Worm (Caenorhabditis elegans): Measurements from ENCODE around the gene srlf-24.

srlf-24 gene

DNA sequence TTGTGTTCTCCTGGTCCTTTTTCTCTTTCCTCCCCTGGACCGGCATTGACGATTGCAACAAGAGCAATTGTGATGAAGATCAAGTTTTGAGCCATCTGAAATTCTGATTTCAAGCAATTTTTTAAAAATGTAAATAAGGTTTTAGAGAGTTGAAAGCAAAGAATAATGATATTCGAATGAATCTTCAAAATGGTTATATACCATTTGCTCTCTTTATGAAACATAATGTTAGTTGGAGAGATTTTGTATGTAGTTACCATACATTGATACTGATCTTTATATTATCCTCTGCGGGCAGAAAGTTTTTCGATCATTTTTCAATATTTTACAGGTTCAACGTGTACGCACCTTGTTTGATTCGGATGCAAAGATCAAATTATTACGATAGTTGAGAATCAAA lies at the start of gene srlf-24:
TSS of gene srlf-24 (minus strand) at position 101 of the 400 bp plus-strand sequence.
- TF ChIP-seq che-1 (tag; optimal IDR thresholded peaks at IDR 0.05) = no peak
- no peak for TF ChIP-seq ceh-9 (tag; optimal IDR thresholded peaks at IDR 0.05)
- no peak for TF ChIP-seq pqm-1 (tag; optimal IDR thresholded peaks at IDR 0.05)
- no peak for TF ChIP-seq sox-2 (GFP tag; IDR thresholded peaks at IDR 0.05)
- no peak for TF ChIP-seq sox-4 (tag; optimal IDR thresholded peaks at IDR 0.05)
- no peak for TF ChIP-seq C38D4.7 (GFP tag; optimal IDR thresholded peaks at IDR 0.05)
- TF ChIP-seq syd-9 (tag; optimal IDR thresholded peaks at IDR 0.05) = no peak
- TF ChIP-seq F13H6.1 (tag; optimal IDR thresholded peaks at IDR 0.05) = no peak
- TF ChIP-seq gmeb-2 (tag; optimal IDR thresholded peaks at IDR 0.05) = no peak
- no peak for TF ChIP-seq tbx-7 (tag; optimal IDR thresholded peaks at IDR 0.05)
- no peak for TF ChIP-seq ahr-1 (tag; optimal IDR thresholded peaks at IDR 0.05)
- no peak for TF ChIP-seq T23F11.4 (GFP tag; optimal IDR thresholded peaks at IDR 0.05)
- no peak for TF ChIP-seq Y22D7AL.16 (tag; optimal IDR thresholded peaks at IDR 0.05)
- no peak for TF ChIP-seq ceh-34 (tag; optimal IDR thresholded peaks at IDR 0.05)
- no peak for TF ChIP-seq nhr-232 (tag; optimal IDR thresholded peaks at IDR 0.05)
- TF ChIP-seq hlh-15 (tag; optimal IDR thresholded peaks at IDR 0.05) = no peak
- no peak for TF ChIP-seq K02D7.2 (tag; optimal IDR thresholded peaks at IDR 0.05)
- no peak for TF ChIP-seq hlh-8 (tag; optimal IDR thresholded peaks at IDR 0.05)

ce11 chrIV:11154425-11155114 lies 48.9 kb upstream of the srlf-24 start, which contains the start of gene C08F8.3:
C08F8.3 (plus strand) TSS chrIV:11155044.
- TF ChIP-seq nfya-1 (tag; optimal IDR thresholded peaks at IDR 0.05) = peak; percentile 37

ce11 chrIV:11150844-11151243 lies 45.2 kb upstream of the srlf-24 start, which contains the start of gene C08F8.2:
C08F8.2 (plus strand) TSS chrIV:11150997.
- TF ChIP-seq nhr-232 (tag; optimal IDR thresholded peaks at IDR 0.05) (no peak), ama-1 (optimal IDR thresholded peaks at IDR 0.05) (no peak), fax-1 (tag; optimal IDR thresholded peaks at IDR 0.05) (no peak), zip-5 (tag; optimal IDR thresholded peaks at IDR 0.05) (no peak), pag-3 (tag; optimal IDR thresholded peaks at IDR 0.05; ENCODE audit: borderline replicate concordance) (no peak), tbx-2 (tag; optimal IDR thresholded peaks at IDR 0.05) (no peak), fkh-6 (tag; optimal IDR thresholded peaks at IDR 0.05) (no peak), K02D7.2 (tag; optimal IDR thresholded peaks at IDR 0.05) (no peak), eyg-1 (tag; optimal IDR thresholded peaks at IDR 0.05) (no peak), sdc-2 (tag; optimal IDR thresholded peaks at IDR 0.05) (no peak), elt-2 (tag; optimal IDR thresholded peaks at IDR 0.05) (no peak), pha-2 (tag; optimal IDR thresholded peaks at IDR 0.05) (no peak), ceh-22 (tag; optimal IDR thresholded peaks at IDR 0.05) (no peak), che-1 (tag; optimal IDR thresholded peaks at IDR 0.05) (no peak), ceh-30 (tag; optimal IDR thresholded peaks at IDR 0.05) (no peak), unc-3 (GFP tag; conservative IDR thresholded peaks at IDR 0.05) (no peak), unc-3 (tag; optimal IDR thresholded peaks at IDR 0.05) (no peak)

- no peak for TF ChIP-seq ceh-24 (tag; optimal IDR thresholded peaks at IDR 0.05)
- TF ChIP-seq hlh-15 (tag; optimal IDR thresholded peaks at IDR 0.05) = no peak
- no peak for TF ChIP-seq K09A11.1 (tag; optimal IDR thresholded peaks at IDR 0.05; ENCODE audit: insufficient read depth)
- no peak for TF ChIP-seq madf-2 (tag; optimal IDR thresholded peaks at IDR 0.05)
- no peak for TF ChIP-seq ceh-19 (GFP tag; optimal IDR thresholded peaks at IDR 0.05)
- no peak for TF ChIP-seq ttx-3 (tag; optimal IDR thresholded peaks at IDR 0.05)
- no peak for TF ChIP-seq ceh-14 (tag; optimal IDR thresholded peaks at IDR 0.05)
- TF ChIP-seq pax-1 (tag; optimal IDR thresholded peaks at IDR 0.05) = peak; percentile 66
- no peak for TF ChIP-seq hlh-8 (tag; optimal IDR thresholded peaks at IDR 0.05)
- TF ChIP-seq tbx-2 (tag; optimal IDR thresholded peaks at IDR 0.05) = peak; percentile 44
- peak; percentile 50 for TF ChIP-seq ceh-31 (tag; optimal IDR thresholded peaks at IDR 0.05)
- TF ChIP-seq rnt-1 (tag; optimal IDR thresholded peaks at IDR 0.05) = peak; percentile 3
- peak; percentile 14 for TF ChIP-seq ceh-34 (tag; optimal IDR thresholded peaks at IDR 0.05)
- TF ChIP-seq fax-1 (tag; optimal IDR thresholded peaks at IDR 0.05) = no peak
- no peak for TF ChIP-seq nhr-232 (tag; optimal IDR thresholded peaks at IDR 0.05)
- TF ChIP-seq elt-2 (tag; optimal IDR thresholded peaks at IDR 0.05) = peak; percentile 48
- peak; percentile 46 for TF ChIP-seq unc-42 (tag; optimal IDR thresholded peaks at IDR 0.05)
- TF ChIP-seq unc-55 (GFP tag; optimal IDR thresholded peaks at IDR 0.05) = peak; percentile 37
- no peak for TF ChIP-seq ets-4 (tag; optimal IDR thresholded peaks at IDR 0.05)
- TF ChIP-seq unc-86 (tag; optimal IDR thresholded peaks at IDR 0.05) = no peak
- TF ChIP-seq ceh-9 (tag; optimal IDR thresholded peaks at IDR 0.05) = no peak
Observed at ce11 chrIV:11149454-11150163, 44.0 kb upstream of the srlf-24 start, which contains the start of the genes F01G4.6 and pfd-1. F01G4.6 (minus strand) TSS chrIV:11149504. pfd-1 (plus strand) TSS chrIV:11150113.

Data from whole organism, late embryonic.